Worm (Caenorhabditis elegans): Measurements from ENCODE around the gene R74.8.

DNA sequence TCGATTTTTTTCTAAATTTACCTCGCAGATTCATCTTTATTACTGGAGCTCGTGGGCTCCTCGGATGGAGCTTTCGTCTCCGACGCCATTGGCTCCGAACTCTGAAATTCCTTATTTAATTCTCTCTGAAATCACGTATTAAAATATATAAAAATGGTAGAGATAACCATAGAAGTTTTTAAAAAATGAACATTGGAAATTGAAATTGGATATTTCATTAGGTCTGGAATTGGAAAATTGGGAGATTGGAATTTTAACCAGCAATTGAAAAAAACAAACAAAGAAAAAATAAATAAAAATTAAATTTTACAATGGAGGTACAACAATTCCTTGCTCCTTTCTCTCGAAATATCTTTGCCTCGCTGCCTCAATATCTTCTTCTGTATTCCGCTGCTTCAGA lies 39.3 kb upstream of the R74.8 start, which contains the start of gene rnf-5:
- TF ChIP-seq tbx-11 (GFP tag; IDR thresholded peaks at IDR 0.05) (no peak), ets-7 (tag; optimal IDR thresholded peaks at IDR 0.05) (no peak), tbx-37 (GFP tag; conservative IDR thresholded peaks at IDR 0.05) (no peak), sea-1 (GFP tag; conservative IDR thresholded peaks at IDR 0.05) (no peak), tra-4 (tag; optimal IDR thresholded peaks at IDR 0.05) (no peak), B0310.2 (tag; optimal IDR thresholded peaks at IDR 0.05) (no peak), ama-1 (optimal IDR thresholded peaks at IDR 0.05) (no peak), ceh-36 (tag; optimal IDR thresholded peaks at IDR 0.05) (no peak), F13C5.2 (tag; optimal IDR thresholded peaks at IDR 0.05) (no peak), hnd-1 (tag; optimal IDR thresholded peaks at IDR 0.05) (no peak), hmbx-1 (tag; optimal IDR thresholded peaks at IDR 0.05) (no peak), aly-1 (tag; optimal IDR thresholded peaks at IDR 0.05) (no peak)

All from whole organism, early embryonic.